Fruit fly (Drosophila melanogaster) whole organism, embryonic: ENCODE results near the gene CG18748.

Experiments used
- Adf1 ChIP-seq: fragments of 200-800 bp; sonication (Bioruptor generic); IDR thresholded peaks from 2 replicates; pipeline ENCODE4 v1.3.6; 2022; ENCODE audit warnings: missing biosample characterization, missing genetic modification characterization
- CG10366 ChIP-seq: fragments of 200-800 bp; sonication (Bioruptor generic); IDR thresholded peaks from 2 replicates; pipeline ENCODE4 v1.3.6; 2022; ENCODE audit warnings: missing biosample characterization, missing genetic modification characterization
- CG12769 ChIP-seq: fragments of 200-800 bp; sonication (Bioruptor generic); optimal IDR thresholded peaks from 2 replicates; lab custom pipeline; 2019; ENCODE audit warnings: missing biosample characterization, mild to moderate bottlenecking, missing genetic modification characterization, moderate library complexity
- CG13296 ChIP-seq: fragments of 200-800 bp; sonication (Bioruptor generic); optimal IDR thresholded peaks from 3 replicates; lab custom pipeline; 2018; ENCODE audit warnings: missing biosample characterization, mild to moderate bottlenecking, missing genetic modification characterization
- CG2202 ChIP-seq: fragments of 200-800 bp; sonication (Bioruptor generic); optimal IDR thresholded peaks from 2 replicates; lab custom pipeline; 2018; ENCODE audit warnings: missing biosample characterization, mild to moderate bottlenecking, missing genetic modification characterization
- CG31388 ChIP-seq: fragments of 200-800 bp; sonication (Bioruptor generic); optimal IDR thresholded peaks from 2 replicates; lab custom pipeline; 2016; ENCODE audit warnings: missing biosample characterization, missing genetic modification characterization
- CG3726 ChIP-seq: fragments of 200-800 bp; sonication (Bioruptor generic); IDR thresholded peaks from 3 replicates; pipeline ENCODE4, ENCODE4 v1.3.6; 2022; ENCODE audit warnings: missing biosample characterization, missing genetic modification characterization
- CG4820 ChIP-seq: fragments of 200-800 bp; sonication (Bioruptor generic); optimal IDR thresholded peaks from 3 replicates; lab custom pipeline; 2016; ENCODE audit warnings: missing biosample characterization, missing genetic modification characterization
- CG7963 ChIP-seq: fragments of 200-800 bp; sonication (Bioruptor generic); IDR thresholded peaks from 3 replicates; pipeline ENCODE4 v1.3.6; 2022; ENCODE audit warnings: missing biosample characterization, missing genetic modification characterization; ENCODE audit not compliant: partially characterized antibody
- CG8388 ChIP-seq: fragments of 200-800 bp; sonication (Bioruptor generic); optimal IDR thresholded peaks from 2 replicates; lab custom pipeline; 2019; ENCODE audit warnings: missing biosample characterization, mild to moderate bottlenecking, missing genetic modification characterization, moderate library complexity
- CG8924 ChIP-seq: fragments of 200-800 bp; optimal IDR thresholded peaks from 3 replicates; lab custom pipeline; 2019; ENCODE audit warnings: missing biosample characterization, mild to moderate bottlenecking, missing genetic modification characterization, moderate library complexity
- CG9727 ChIP-seq: fragments of 200-800 bp; sonication (Bioruptor generic); optimal IDR thresholded peaks from 3 replicates; lab custom pipeline; 2017; ENCODE audit warnings: missing biosample characterization, mild to moderate bottlenecking, missing genetic modification characterization
- CG9876 ChIP-seq: fragments of 200-800 bp; sonication (Bioruptor generic); optimal IDR thresholded peaks from 2 replicates; lab custom pipeline; 2016; ENCODE audit warnings: missing biosample characterization, missing genetic modification characterization
- Dll ChIP-seq: fragments of 200-800 bp; sonication (Bioruptor generic); IDR thresholded peaks from 4 replicates; pipeline ENCODE4 v1.3.6; 2022; ENCODE audit warnings: missing biosample characterization, missing genetic modification characterization; ENCODE audit not compliant: partially characterized antibody
- ERR ChIP-seq: fragments of 200-800 bp; sonication (Bioruptor generic); optimal IDR thresholded peaks from 2 replicates; lab custom pipeline; 2016; ENCODE audit warnings: missing biosample characterization, missing genetic modification characterization
- Ets65A ChIP-seq: fragments of 200-800 bp; sonication (Bioruptor generic); peaks from one replicate; lab custom pipeline; 2016; ENCODE audit warnings: missing biosample characterization, missing genetic modification characterization
- Gsc ChIP-seq: fragments of 200-800 bp; sonication (Bioruptor generic); IDR thresholded peaks from 2 replicates; pipeline ENCODE4 v1.3.6; 2022; ENCODE audit warnings: missing biosample characterization, missing genetic modification characterization
- Gug ChIP-seq: fragments of 200-800 bp; sonication (Bioruptor generic); IDR thresholded peaks from 4 replicates; pipeline ENCODE4 v1.3.6; 2022; ENCODE audit warnings: missing biosample characterization, missing genetic modification characterization
- HLH4C ChIP-seq: fragments of 200-800 bp; sonication (Bioruptor generic); IDR thresholded peaks from 3 replicates; pipeline ENCODE4 v1.3.6; 2022; ENCODE audit warnings: missing biosample characterization, missing genetic modification characterization; ENCODE audit not compliant: partially characterized antibody
- Kr ChIP-seq: fragments of 200-800 bp; sonication (Bioruptor generic); optimal IDR thresholded peaks from 2 replicates; lab custom pipeline; 2017; ENCODE audit warnings: missing biosample characterization, mild to moderate bottlenecking, missing genetic modification characterization
- Lim3 ChIP-seq: fragments of 200-800 bp; sonication (Bioruptor generic); IDR thresholded peaks from 2 replicates; pipeline ENCODE4 v1.3.6; 2022; ENCODE audit warnings: missing biosample characterization, missing genetic modification characterization
- NFAT ChIP-seq: fragments of 200-800 bp; sonication (Bioruptor generic); IDR thresholded peaks from 2 replicates; pipeline ENCODE4 v1.3.6; 2022; ENCODE audit warnings: missing biosample characterization, missing genetic modification characterization
- Neu2 ChIP-seq: fragments of 200-800 bp; sonication (Bioruptor generic); optimal IDR thresholded peaks from 3 replicates; lab custom pipeline; 2016; ENCODE audit warnings: missing biosample characterization, missing genetic modification characterization, borderline replicate concordance
- Nf-YA ChIP-seq: fragments of 200-800 bp; sonication (Bioruptor generic); IDR thresholded peaks from 2 replicates; pipeline ENCODE4 v1.3.6; 2022; ENCODE audit warnings: missing biosample characterization, missing genetic modification characterization
- PHDP ChIP-seq: fragments of 200-800 bp; sonication (Bioruptor generic); optimal IDR thresholded peaks from 3 replicates; lab custom pipeline; 2018; ENCODE audit warnings: missing biosample characterization, mild to moderate bottlenecking, missing genetic modification characterization, moderate library complexity
- Poxn ChIP-seq: fragments of 200-800 bp; sonication (Bioruptor generic); IDR thresholded peaks from 2 replicates; pipeline ENCODE4 v1.3.6; 2022; ENCODE audit warnings: missing biosample characterization, missing genetic modification characterization
- Ravus ChIP-seq: fragments of 200-800 bp; sonication (Bioruptor generic); IDR thresholded peaks from 2 replicates; pipeline ENCODE4 v1.3.6; 2022; ENCODE audit warnings: missing biosample characterization, missing genetic modification characterization
- Stat92E ChIP-seq, 3 experiments: fragments of >200 bp in 2 of 3; fragments of 200-800 bp in 1 of 3; sonication (Bioruptor generic) in 1 of 3; optimal IDR thresholded peaks; 2 replicates each; lab custom pipeline; 2017 to 2019; ENCODE audit warnings: missing biosample characterization in 3 of 3, missing genetic modification characterization in 3 of 3, mild to moderate bottlenecking in 1 of 3, moderate library complexity in 1 of 3
- Taf1 ChIP-seq: fragments of 200-800 bp; sonication (Bioruptor generic); IDR thresholded peaks from 2 replicates; pipeline ENCODE4 v1.3.6; 2022; ENCODE audit warnings: missing biosample characterization, missing genetic modification characterization
- ato ChIP-seq: fragments of 200-800 bp; sonication (Bioruptor generic); IDR thresholded peaks from 2 replicates; pipeline ENCODE4 v1.3.6; 2022; ENCODE audit warnings: missing biosample characterization, missing genetic modification characterization; ENCODE audit not compliant: partially characterized antibody
- corto ChIP-seq: fragments of 200-800 bp; sonication (Bioruptor generic); optimal IDR thresholded peaks from 2 replicates; lab custom pipeline; 2016; ENCODE audit warnings: missing biosample characterization, mild to moderate bottlenecking, missing genetic modification characterization, moderate library complexity
- croc ChIP-seq: fragments of 200-800 bp; sonication (Bioruptor generic); conservative IDR thresholded peaks from 3 replicates; pipeline ENCODE4 v1.3.6; 2022; ENCODE audit warnings: missing biosample characterization, missing genetic modification characterization
- crol ChIP-seq: fragments of 200-800 bp; sonication (Bioruptor generic); IDR thresholded peaks from 2 replicates; pipeline ENCODE4 v1.3.6; 2022; ENCODE audit warnings: missing biosample characterization, missing genetic modification characterization
- dimm ChIP-seq: fragments of 200-800 bp; sonication (Bioruptor generic); IDR thresholded peaks from 2 replicates; pipeline ENCODE4 v1.3.6; 2022; ENCODE audit warnings: missing biosample characterization, missing genetic modification characterization
- disco-r ChIP-seq: fragments of 200-800 bp; sonication (Bioruptor generic); optimal IDR thresholded peaks from 2 replicates; lab custom pipeline; 2016; ENCODE audit warnings: missing biosample characterization, missing genetic modification characterization
- gce ChIP-seq: fragments of 200-800 bp; sonication (Bioruptor generic); IDR thresholded peaks from 3 replicates; pipeline ENCODE4 v1.3.6; 2022; ENCODE audit warnings: missing biosample characterization, missing genetic modification characterization
- her ChIP-seq: fragments of 200-800 bp; sonication (Bioruptor generic); optimal IDR thresholded peaks from 2 replicates; lab custom pipeline; 2016; ENCODE audit warnings: missing biosample characterization, missing genetic modification characterization
- nmo ChIP-seq: fragments of 200-800 bp; sonication (Bioruptor generic); optimal IDR thresholded peaks from 2 replicates; lab custom pipeline; 2018; ENCODE audit warnings: missing biosample characterization, mild to moderate bottlenecking, missing genetic modification characterization, moderate library complexity
- odd ChIP-seq: fragments of 200-800 bp; sonication (Bioruptor generic); optimal IDR thresholded peaks from 2 replicates; lab custom pipeline; 2017; ENCODE audit warnings: missing biosample characterization, mild to moderate bottlenecking, missing genetic modification characterization
- pb ChIP-seq: fragments of 200-800 bp; sonication (Bioruptor generic); optimal IDR thresholded peaks from 3 replicates; lab custom pipeline; 2016; ENCODE audit warnings: missing biosample characterization, missing genetic modification characterization
- pho ChIP-seq: fragments of 200-800 bp; sonication (Bioruptor generic); optimal IDR thresholded peaks from 2 replicates; lab custom pipeline; 2016; ENCODE audit warnings: missing biosample characterization, missing genetic modification characterization
- phol ChIP-seq: fragments of 200-800 bp; sonication (Bioruptor generic); optimal IDR thresholded peaks from 3 replicates; lab custom pipeline; 2018; ENCODE audit warnings: missing biosample characterization, mild to moderate bottlenecking, missing genetic modification characterization, moderate library complexity
- pnt ChIP-seq: fragments of 200-800 bp; sonication (Bioruptor generic); optimal IDR thresholded peaks from 3 replicates; lab custom pipeline; 2016; ENCODE audit warnings: missing biosample characterization, missing genetic modification characterization
- ttk ChIP-seq: fragments of 200-800 bp; sonication (Bioruptor generic); IDR thresholded peaks from 2 replicates; pipeline ENCODE4 v2.1.2; 2022; ENCODE audit warnings: missing biosample characterization, missing genetic modification characterization
- unc-4 ChIP-seq: fragments of 200-800 bp; sonication (Bioruptor generic); IDR thresholded peaks from 2 replicates; pipeline ENCODE4 v1.3.6; 2022; ENCODE audit warnings: missing biosample characterization, missing genetic modification characterization; ENCODE audit not compliant: partially characterized antibody
- unpg ChIP-seq: fragments of 200-800 bp; sonication (Bioruptor generic); optimal IDR thresholded peaks from 3 replicates; lab custom pipeline; 2018; ENCODE audit warnings: missing biosample characterization, mild to moderate bottlenecking, missing genetic modification characterization, moderate library complexity
- vnd ChIP-seq: fragments of 200-800 bp; sonication (Bioruptor generic); IDR thresholded peaks from 3 replicates; pipeline ENCODE4 v1.3.6; 2022; ENCODE audit warnings: missing biosample characterization, missing genetic modification characterization; ENCODE audit not compliant: partially characterized antibody
- zen ChIP-seq: fragments of 200-800 bp; sonication (Bioruptor generic); optimal IDR thresholded peaks from 3 replicates; lab custom pipeline; 2018; ENCODE audit warnings: missing biosample characterization, mild to moderate bottlenecking, missing genetic modification characterization, moderate library complexity

Gene CG18748

dm6 chr3R:7809662-7810621, 22.2 kb upstream of the CG18748 start, which contains the start of the genes CG2993 and sgll (continued):
- TF ChIP-seq CG8388 (peak; percentile 39), odd (peak; percentile 41), Gug (GFP tag; lab: Robert Waterston, UW) (peak; percentile 94), crol (no peak), NFAT (GFP tag; lab: Robert Waterston, UW) (peak; percentile 99), corto (GFP tag; lab: Kevin White, UChicago) (no peak), Kr (GFP tag; lab: Kevin White, UChicago) (peak; percentile 32), Taf1 (peak; percentile 89), unc-4 (0 out of 2 replicates have a peak, but pooled peaks have one; percentile 15), Lim3 (peak; percentile 69), gce (GFP tag; lab: Robert Waterston, UW) (peak; percentile 81), disco-r (GFP tag; lab: Kevin White, UChicago) (peak; percentile 82), CG13296 (GFP tag; lab: Kevin White, UChicago) (no peak), CG10366 (peak; percentile 90), HLH4C (GFP tag; lab: Robert Waterston, UW) (no peak), pho (peak; percentile 78), phol (tag; lab: Kevin White, UChicago) (peak; percentile 84), CG9876 (GFP tag; lab: Kevin White, UChicago) (peak; percentile 97), CG8924 (no peak), dimm (GFP tag; lab: Robert Waterston, UW) (peak; percentile 62), CG2202 (peak; percentile 68), nmo (GFP tag; lab: Kevin White, UChicago) (peak; percentile 86), Neu2 (GFP tag; lab: Kevin White, UChicago) (peak; percentile 55), Ravus (GFP tag; lab: Robert Waterston, UW) (peak; percentile 74), CG9727 (peak; percentile 83), croc (GFP tag; lab: Robert Waterston, UW) (peak; percentile 86), Adf1 (GFP tag; lab: Robert Waterston, UW) (peak; percentile 23; the same call in 1 of the 2 replicates), Nf-YA (peak; percentile 59; the same call in 1 of the 2 replicates), Gsc (GFP tag; lab: Robert Waterston, UW) (peak; percentile 81), CG4820 (GFP tag; lab: Kevin White, UChicago) (peak; percentile 95), pb (GFP tag; lab: Kevin White, UChicago) (peak; percentile 87), Ets65A (peak; percentile 99), CG31388 (GFP tag; lab: Kevin White, UChicago) (peak; percentile 92), PHDP (tag; lab: Kevin White, UChicago) (peak; percentile 81), CG12769 (tag; lab: Kevin White, UChicago) (peak; percentile 89), her (GFP tag; lab: Kevin White, UChicago) (peak; percentile 91), Dll (no peak), CG7963 (no peak), Poxn (GFP tag; lab: Robert Waterston, UW) (peak; percentile 40; the same call in 1 of the 2 replicates), unpg (peak; percentile 86), pnt (GFP tag; lab: Kevin White, UChicago) (peak; percentile 96), Stat92E (GFP tag; optimal IDR thresholded peaks at IDR 0.05; lab: Kevin White, UChicago) (no peak), ato (GFP tag; lab: Robert Waterston, UW) (no peak; the same call in 1 of the 2 replicates), CG3726 (GFP tag; lab: Robert Waterston, UW) (peak; percentile 88; the same call in 2 of the 3 replicates), ERR (GFP tag; lab: Kevin White, UChicago) (peak; percentile 80), vnd (GFP tag; lab: Robert Waterston, UW) (no peak), ttk (GFP tag; lab: Robert Waterston, UW) (peak; percentile 89), zen (peak; percentile 88)
